Fruit fly (Drosophila melanogaster) whole organism, adult: ENCODE measurements around the gene CG7382.

Experiments
- CG11617 ChIP-seq: fragments of 200-800 bp; sonication (Bioruptor generic); optimal IDR thresholded peaks from 2 replicates; lab custom pipeline; 2017; ENCODE audit warnings: mild to moderate bottlenecking, missing biosample characterization, missing genetic modification reagents, missing genetic modification characterization
- CG12768 ChIP-seq: fragments of 200-800 bp; sonication (Bioruptor generic); optimal IDR thresholded peaks from 2 replicates; lab custom pipeline; 2017; ENCODE audit warnings: missing biosample characterization, missing genetic modification characterization, mild to moderate bottlenecking, moderate library complexity, missing genetic modification reagents
- CG14711 ChIP-seq: fragments of 200-800 bp; sonication (Bioruptor generic); optimal IDR thresholded peaks from 2 replicates; lab custom pipeline; 2018; ENCODE audit warnings: missing biosample characterization, mild to moderate bottlenecking, missing genetic modification characterization, moderate library complexity
- CG1620 ChIP-seq: fragments of 200-800 bp; sonication (Bioruptor generic); optimal IDR thresholded peaks from 2 replicates; lab custom pipeline; 2016; ENCODE audit warnings: missing biosample characterization, missing genetic modification characterization
- CG33017 ChIP-seq: fragments of 200-800 bp; sonication (Bioruptor generic); optimal IDR thresholded peaks from 2 replicates; lab custom pipeline; 2018; ENCODE audit warnings: missing biosample characterization, mild to moderate bottlenecking, missing genetic modification characterization, moderate library complexity
- CG5204 ChIP-seq: fragments of 200-800 bp; sonication (Bioruptor generic); optimal IDR thresholded peaks from 2 replicates; lab custom pipeline; 2016; ENCODE audit warnings: missing biosample characterization, missing genetic modification characterization
- CG7045 ChIP-seq: fragments of 200-800 bp; sonication (Bioruptor generic); optimal IDR thresholded peaks from 2 replicates; lab custom pipeline; 2017; ENCODE audit warnings: missing biosample characterization, mild to moderate bottlenecking, missing genetic modification characterization
- CG7101 ChIP-seq: fragments of 200-800 bp; sonication (Bioruptor generic); optimal IDR thresholded peaks from 2 replicates; lab custom pipeline; 2018; ENCODE audit warnings: missing biosample characterization, mild to moderate bottlenecking, missing genetic modification characterization, moderate library complexity
- Clk ChIP-seq: fragments of 200-800 bp; sonication (Bioruptor generic); optimal IDR thresholded peaks from 2 replicates; lab custom pipeline; 2017; ENCODE audit warnings: missing biosample characterization, missing genetic modification characterization
- Crg-1 ChIP-seq: fragments of 200-800 bp; sonication (Bioruptor generic); optimal IDR thresholded peaks from 2 replicates; lab custom pipeline; 2016; ENCODE audit warnings: missing biosample characterization, missing genetic modification characterization
- Hr96 ChIP-seq: fragments of 200-800 bp; sonication (Bioruptor generic); optimal IDR thresholded peaks from 2 replicates; lab custom pipeline; 2016; ENCODE audit warnings: missing biosample characterization, missing genetic modification characterization
- Mnt ChIP-seq: fragments of 200-800 bp; sonication (Bioruptor generic); optimal IDR thresholded peaks from 2 replicates; lab custom pipeline; 2016; ENCODE audit warnings: missing biosample characterization, mild to moderate bottlenecking, missing genetic modification characterization
- bab1 ChIP-seq: fragments of 200-800 bp; sonication (Bioruptor generic); optimal IDR thresholded peaks from 3 replicates; lab custom pipeline; 2019; ENCODE audit warnings: missing biosample characterization, mild to moderate bottlenecking, missing genetic modification characterization, moderate library complexity
- cic ChIP-seq: fragments of 200-800 bp; sonication (Bioruptor generic); optimal IDR thresholded peaks from 2 replicates; lab custom pipeline; 2017; ENCODE audit warnings: missing biosample characterization, mild to moderate bottlenecking, missing genetic modification characterization, moderate library complexity
- cnc ChIP-seq, 2 experiments: fragments of >200 bp; optimal IDR thresholded peaks; 2 replicates each; lab custom pipeline; 2017
- kay ChIP-seq: fragments of 200-800 bp; sonication (Bioruptor generic); peaks from one replicate; lab custom pipeline; 2016; ENCODE audit warnings: missing biosample characterization, missing genetic modification characterization, borderline replicate concordance
- ovo ChIP-seq: fragments of 200-800 bp; sonication (Bioruptor generic); optimal IDR thresholded peaks from 2 replicates; lab custom pipeline; 2016; ENCODE audit warnings: missing biosample characterization, missing genetic modification characterization
- pad ChIP-seq: fragments of 200-800 bp; sonication (Bioruptor generic); optimal IDR thresholded peaks from 3 replicates; lab custom pipeline; 2017; ENCODE audit warnings: missing biosample characterization, missing genetic modification characterization, mild to moderate bottlenecking, moderate library complexity, missing genetic modification reagents
- tj ChIP-seq: fragments of 200-800 bp; sonication (Bioruptor generic); optimal IDR thresholded peaks from 3 replicates; lab custom pipeline; 2017; ENCODE audit warnings: missing biosample characterization, mild to moderate bottlenecking, missing genetic modification characterization, moderate library complexity
- toe ChIP-seq: fragments of 200-800 bp; sonication (Bioruptor generic); optimal IDR thresholded peaks from 2 replicates; lab custom pipeline; 2016; ENCODE audit warnings: missing biosample characterization, missing genetic modification characterization

Gene CG7382

dm6 chr2L:5507082-5507481 is 12.6 kb downstream of the CG7382 start:
- TF ChIP-seq ovo (GFP tag; lab: Kevin White, UChicago) (no peak), CG5204 (GFP tag; lab: Kevin White, UChicago) (no peak), CG7101 (tag; lab: Kevin White, UChicago) (no peak), toe (no peak), cic (GFP tag; lab: Kevin White, UChicago) (no peak), CG11617 (no peak), Crg-1 (no peak), cnc (optimal IDR thresholded peaks at IDR 0.05; lab: Kevin White, UChicago) (no peak), tj (GFP tag; lab: Kevin White, UChicago) (no peak), Hr96 (no peak), Clk (GFP tag; lab: Kevin White, UChicago) (no peak)

dm6 chr2L:5505130-5505529 is 14.6 kb downstream of the CG7382 start:
- TF ChIP-seq kay (GFP tag; lab: Kevin White, UChicago) (no peak), Crg-1 (no peak), CG7101 (tag; lab: Kevin White, UChicago) (no peak), CG12768 (GFP tag; lab: Kevin White, UChicago) (no peak), tj (GFP tag; lab: Kevin White, UChicago) (no peak), Hr96 (no peak), cnc (optimal IDR thresholded peaks at IDR 0.05; lab: Kevin White, UChicago) (no peak), Mnt (GFP tag; lab: Kevin White, UChicago) (no peak), CG7045 (GFP tag; lab: Kevin White, UChicago) (no peak), toe (no peak), CG1620 (GFP tag; lab: Kevin White, UChicago) (no peak), bab1 (GFP tag; lab: Kevin White, UChicago) (no peak), pad (GFP tag; lab: Kevin White, UChicago) (no peak), CG11617 (no peak), CG33017 (no peak), cic (GFP tag; lab: Kevin White, UChicago) (no peak), CG14711 (tag; lab: Kevin White, UChicago) (no peak), Clk (GFP tag; lab: Kevin White, UChicago) (no peak), ovo (GFP tag; lab: Kevin White, UChicago) (no peak), CG5204 (GFP tag; lab: Kevin White, UChicago) (no peak)

dm6 chr2L:5502868-5503267 is 16.8 kb downstream of the CG7382 start:
- TF ChIP-seq CG1620 (GFP tag; lab: Kevin White, UChicago) (no peak), Crg-1 (no peak), CG5204 (GFP tag; lab: Kevin White, UChicago) (no peak), Clk (GFP tag; lab: Kevin White, UChicago) (no peak), CG33017 (no peak), toe (no peak), tj (GFP tag; lab: Kevin White, UChicago) (no peak), CG12768 (GFP tag; lab: Kevin White, UChicago) (no peak), bab1 (GFP tag; lab: Kevin White, UChicago) (no peak), pad (GFP tag; lab: Kevin White, UChicago) (no peak), cnc (optimal IDR thresholded peaks at IDR 0.05; lab: Kevin White, UChicago) (no peak)

- TF ChIP-seq pad (GFP tag; lab: Kevin White, UChicago): no peak
- TF ChIP-seq CG1620 (GFP tag; lab: Kevin White, UChicago): no peak
- no peak for TF ChIP-seq Clk (GFP tag; lab: Kevin White, UChicago)
These were observed 18.4 kb downstream of the CG7382 start for dm6 chr2L:5501335-5501734.

dm6 chr2L:5499458-5499857 is 20.2 kb downstream of the CG7382 start:
- TF ChIP-seq Hr96 (no peak), Clk (GFP tag; lab: Kevin White, UChicago) (no peak), cnc (optimal IDR thresholded peaks at IDR 0.05; lab: Kevin White, UChicago) (no peak), Mnt (GFP tag; lab: Kevin White, UChicago) (no peak), pad (GFP tag; lab: Kevin White, UChicago) (no peak), CG7045 (GFP tag; lab: Kevin White, UChicago) (no peak), CG5204 (GFP tag; lab: Kevin White, UChicago) (no peak), tj (GFP tag; lab: Kevin White, UChicago) (no peak), CG11617 (no peak), Crg-1 (no peak), ovo (GFP tag; lab: Kevin White, UChicago) (no peak), kay (GFP tag; lab: Kevin White, UChicago) (no peak), toe (no peak), cic (GFP tag; lab: Kevin White, UChicago) (no peak), CG1620 (GFP tag; lab: Kevin White, UChicago) (no peak), CG12768 (GFP tag; lab: Kevin White, UChicago) (no peak), CG7101 (tag; lab: Kevin White, UChicago) (no peak), CG33017 (no peak)

dm6 chr2L:5496468-5497093 is 23.1 kb downstream of the CG7382 start:
- no peak for TF ChIP-seq bab1 (GFP tag; lab: Kevin White, UChicago)
- no peak for TF ChIP-seq pad (GFP tag; lab: Kevin White, UChicago)
- no peak for TF ChIP-seq Hr96
- no peak for TF ChIP-seq CG33017
- no peak for TF ChIP-seq CG11617
- TF ChIP-seq CG1620 (GFP tag; lab: Kevin White, UChicago): no peak
- TF ChIP-seq Crg-1: no peak
- TF ChIP-seq CG7101 (tag; lab: Kevin White, UChicago): no peak
- no peak for TF ChIP-seq CG12768 (GFP tag; lab: Kevin White, UChicago)
- TF ChIP-seq Clk (GFP tag; lab: Kevin White, UChicago): no peak
- TF ChIP-seq cnc (optimal IDR thresholded peaks at IDR 0.05; lab: Kevin White, UChicago): no peak
- TF ChIP-seq kay (GFP tag; lab: Kevin White, UChicago): no peak
- TF ChIP-seq tj (GFP tag; lab: Kevin White, UChicago): no peak
- TF ChIP-seq CG5204 (GFP tag; lab: Kevin White, UChicago): no peak
- no peak for TF ChIP-seq ovo (GFP tag; lab: Kevin White, UChicago)
- TF ChIP-seq CG7045 (GFP tag; lab: Kevin White, UChicago): no peak
- TF ChIP-seq cic (GFP tag; lab: Kevin White, UChicago): no peak
- TF ChIP-seq toe: no peak
